Fruit fly (Drosophila melanogaster) whole organism, embryonic: ENCODE data around the gene Rpt4.

Experiments used
- Abd-B ChIP-seq: fragments of 200-800 bp; sonication (Bioruptor generic); optimal IDR thresholded peaks from 2 replicates; lab custom pipeline; 2018; ENCODE audit warnings: missing biosample characterization, mild to moderate bottlenecking, missing genetic modification characterization, moderate library complexity
- Ada2b ChIP-seq: fragments of 200-800 bp; sonication (Bioruptor generic); IDR thresholded peaks from 2 replicates; pipeline ENCODE4 v1.3.6; 2022; ENCODE audit warnings: missing biosample characterization, missing genetic modification characterization
- Awh ChIP-seq: fragments of 200-800 bp; sonication (Bioruptor generic); IDR thresholded peaks from 2 replicates; pipeline ENCODE4, ENCODE4 v1.3.6; 2022; ENCODE audit warnings: missing biosample characterization, missing genetic modification characterization
- CG11696 ChIP-seq: fragments of 200-800 bp; sonication (Bioruptor generic); IDR thresholded peaks from 2 replicates; pipeline ENCODE4 v1.3.6; 2022; ENCODE audit warnings: missing biosample characterization, missing genetic modification characterization
- CG12299 ChIP-seq: fragments of 200-800 bp; sonication (Bioruptor generic); optimal IDR thresholded peaks from 2 replicates; lab custom pipeline; 2018; ENCODE audit warnings: missing biosample characterization, mild to moderate bottlenecking, missing genetic modification characterization
- CG17612 ChIP-seq: fragments of 200-800 bp; sonication (Bioruptor generic); IDR thresholded peaks from 2 replicates; pipeline ENCODE4 v1.3.6; 2022; ENCODE audit warnings: missing biosample characterization, missing genetic modification characterization
- CG17802 ChIP-seq: fragments of 200-800 bp; sonication (Bioruptor generic); optimal IDR thresholded peaks from 2 replicates; lab custom pipeline; 2018; ENCODE audit warnings: missing biosample characterization, mild to moderate bottlenecking, missing genetic modification characterization, moderate library complexity
- CG17829 ChIP-seq: fragments of 200-800 bp; optimal IDR thresholded peaks from 2 replicates; lab custom pipeline; 2019; ENCODE audit warnings: missing biosample characterization, mild to moderate bottlenecking, missing genetic modification characterization, moderate library complexity
- CG18011 ChIP-seq: fragments of 200-800 bp; sonication (Bioruptor generic); optimal IDR thresholded peaks from 2 replicates; lab custom pipeline; 2017; ENCODE audit warnings: missing biosample characterization, missing genetic modification characterization, mild to moderate bottlenecking, moderate library complexity, missing genotype
- CG2120 ChIP-seq: fragments of 200-800 bp; sonication (Bioruptor generic); optimal IDR thresholded peaks from 3 replicates; lab custom pipeline; 2016; ENCODE audit warnings: missing biosample characterization, missing genetic modification characterization
- CG30403 ChIP-seq: fragments of 200-800 bp; sonication (Bioruptor generic); optimal IDR thresholded peaks from 3 replicates; lab custom pipeline; 2016; ENCODE audit warnings: missing biosample characterization, missing genetic modification characterization
- CG32772 ChIP-seq: fragments of 200-800 bp; sonication (Bioruptor generic); IDR thresholded peaks from 2 replicates; pipeline ENCODE4 v1.3.6; 2022; ENCODE audit warnings: missing biosample characterization, missing genetic modification characterization
- CG34224 ChIP-seq: fragments of 200-800 bp; sonication (Bioruptor generic); IDR thresholded peaks from 3 replicates; pipeline ENCODE4 v1.3.6; 2022; ENCODE audit warnings: missing biosample characterization, missing genetic modification characterization; ENCODE audit not compliant: partially characterized antibody
- CG34376 ChIP-seq: fragments of 200-800 bp; sonication (Bioruptor generic); optimal IDR thresholded peaks from 2 replicates; lab custom pipeline; 2018; ENCODE audit warnings: missing biosample characterization, mild to moderate bottlenecking, missing genetic modification characterization
- CG34422 ChIP-seq: fragments of 200-800 bp; sonication (Bioruptor generic); IDR thresholded peaks from 3 replicates; pipeline ENCODE4 v1.3.6; 2022; ENCODE audit warnings: missing biosample characterization, missing genetic modification characterization
- CG6175 ChIP-seq: fragments of 200-800 bp; sonication (Bioruptor generic); IDR thresholded peaks from 3 replicates; pipeline ENCODE4 v1.3.6; 2022; ENCODE audit warnings: missing biosample characterization, missing genetic modification characterization
- CG6654 ChIP-seq: fragments of 200-800 bp; sonication (Bioruptor generic); optimal IDR thresholded peaks from 2 replicates; lab custom pipeline; 2017; ENCODE audit warnings: missing biosample characterization, mild to moderate bottlenecking, missing genetic modification characterization
- CG7357 ChIP-seq: fragments of 200-800 bp; sonication (Bioruptor generic); IDR thresholded peaks from 3 replicates; pipeline ENCODE4 v1.3.6; 2022; ENCODE audit warnings: missing biosample characterization, missing genetic modification characterization
- CkIIα-i1 ChIP-seq: fragments of 200-800 bp; sonication (Bioruptor generic); IDR thresholded peaks from 2 replicates; pipeline ENCODE4 v1.3.6; 2022; ENCODE audit warnings: missing biosample characterization, missing genetic modification characterization
- CoRest ChIP-seq: fragments of 200-800 bp; sonication (Bioruptor generic); optimal IDR thresholded peaks from 3 replicates; lab custom pipeline; 2018; ENCODE audit warnings: missing biosample characterization, mild to moderate bottlenecking, missing genetic modification characterization, moderate library complexity
- Dll ChIP-seq: fragments of 200-800 bp; sonication (Bioruptor generic); IDR thresholded peaks from 4 replicates; pipeline ENCODE4 v1.3.6; 2022; ENCODE audit warnings: missing biosample characterization, missing genetic modification characterization; ENCODE audit not compliant: partially characterized antibody
- Doc3 ChIP-seq: fragments of 200-800 bp; sonication (Bioruptor generic); IDR thresholded peaks from 3 replicates; pipeline ENCODE4 v1.3.6; 2022; ENCODE audit warnings: missing biosample characterization, missing genetic modification characterization; ENCODE audit not compliant: partially characterized antibody
- Drgx ChIP-seq: fragments of 200-800 bp; sonication (Bioruptor generic); IDR thresholded peaks from 2 replicates; pipeline ENCODE4 v1.3.6; 2022; ENCODE audit warnings: missing biosample characterization, missing genetic modification characterization
- H15 ChIP-seq: fragments of 200-800 bp; sonication (Bioruptor generic); IDR thresholded peaks from 3 replicates; pipeline ENCODE4 v1.3.6; 2022; ENCODE audit warnings: missing biosample characterization, missing genetic modification characterization
- HLHmδ ChIP-seq: fragments of 200-800 bp; sonication (Bioruptor generic); optimal IDR thresholded peaks from 2 replicates; lab custom pipeline; 2018; ENCODE audit warnings: missing biosample characterization, mild to moderate bottlenecking, missing genetic modification characterization, moderate library complexity
- Mad ChIP-seq: fragments of 200-800 bp; sonication (Bioruptor generic); optimal IDR thresholded peaks from 2 replicates; lab custom pipeline; 2016; ENCODE audit warnings: missing biosample characterization, missing genetic modification characterization
- Nf-YC ChIP-seq: fragments of 200-800 bp; optimal IDR thresholded peaks from 3 replicates; lab custom pipeline; 2019; ENCODE audit warnings: missing biosample characterization, mild to moderate bottlenecking, missing genetic modification characterization, moderate library complexity
- Oaz ChIP-seq: fragments of 200-800 bp; sonication (Bioruptor generic); IDR thresholded peaks from 2 replicates; pipeline ENCODE4 v1.3.6; 2022; ENCODE audit warnings: missing biosample characterization, missing genetic modification characterization
- Sry-δ ChIP-seq: fragments of 200-800 bp; sonication (Bioruptor generic); optimal IDR thresholded peaks from 2 replicates; lab custom pipeline; 2016; ENCODE audit warnings: missing biosample characterization, missing genetic modification characterization
- Xrp1 ChIP-seq: fragments of 200-800 bp; sonication (Bioruptor generic); IDR thresholded peaks from 2 replicates; pipeline ENCODE4 v1.3.6; 2022; ENCODE audit warnings: missing biosample characterization, missing genetic modification characterization
- amos ChIP-seq: fragments of 200-800 bp; sonication (Bioruptor generic); IDR thresholded peaks from 2 replicates; pipeline ENCODE4 v1.3.6; 2022; ENCODE audit warnings: missing biosample characterization, missing genetic modification characterization; ENCODE audit not compliant: partially characterized antibody
- ara ChIP-seq: fragments of 200-800 bp; sonication (Bioruptor generic); IDR thresholded peaks from 2 replicates; pipeline ENCODE4 v1.3.6; 2022; ENCODE audit warnings: missing biosample characterization, missing genetic modification characterization
- btn ChIP-seq: fragments of 200-800 bp; sonication (Bioruptor generic); optimal IDR thresholded peaks from 2 replicates; lab custom pipeline; 2016; ENCODE audit warnings: missing biosample characterization, missing genetic modification characterization
- chm ChIP-seq: fragments of 200-800 bp; sonication (Bioruptor generic); IDR thresholded peaks from 2 replicates; pipeline ENCODE4 v1.3.6; 2022; ENCODE audit warnings: missing biosample characterization, missing genetic modification characterization
- ems ChIP-seq: fragments of 200-800 bp; sonication (Bioruptor generic); optimal IDR thresholded peaks from 3 replicates; lab custom pipeline; 2016; ENCODE audit warnings: missing biosample characterization, missing genetic modification characterization
- eve ChIP-seq, 2 experiments: fragments of >200 bp; optimal IDR thresholded peaks; 2 replicates each; lab custom pipeline; 2017; ENCODE audit warnings: missing biosample characterization in 2 of 2, missing genetic modification characterization in 2 of 2
- fd3F ChIP-seq: fragments of 200-800 bp; sonication (Bioruptor generic); optimal IDR thresholded peaks from 2 replicates; lab custom pipeline; 2018; ENCODE audit warnings: missing biosample characterization, mild to moderate bottlenecking, missing genetic modification characterization, moderate library complexity
- ftz-f1 ChIP-seq: fragments of 200-800 bp; sonication (Bioruptor generic); optimal IDR thresholded peaks from 2 replicates; lab custom pipeline; 2016; ENCODE audit warnings: missing biosample characterization, missing genetic modification characterization
- fu2 ChIP-seq: fragments of 200-800 bp; sonication (Bioruptor generic); optimal IDR thresholded peaks from 2 replicates; lab custom pipeline; 2016; ENCODE audit warnings: missing biosample characterization, missing genetic modification characterization
- gcm ChIP-seq: fragments of 200-800 bp; sonication (Bioruptor generic); optimal IDR thresholded peaks from 2 replicates; lab custom pipeline; 2019; ENCODE audit warnings: missing biosample characterization, mild to moderate bottlenecking, missing genetic modification characterization, moderate library complexity
- ind ChIP-seq: fragments of 200-800 bp; sonication (Bioruptor generic); optimal IDR thresholded peaks from 3 replicates; lab custom pipeline; 2016; ENCODE audit warnings: missing biosample characterization, missing genetic modification characterization
- ken ChIP-seq: fragments of 200-800 bp; sonication (Bioruptor generic); IDR thresholded peaks from 3 replicates; pipeline ENCODE4 v1.3.6; 2022; ENCODE audit warnings: missing biosample characterization, missing genetic modification characterization
- mld ChIP-seq: fragments of 200-800 bp; sonication (Bioruptor generic); IDR thresholded peaks from 3 replicates; pipeline ENCODE4 v1.3.6; 2022; ENCODE audit warnings: missing biosample characterization, missing genetic modification characterization; ENCODE audit not compliant: partially characterized antibody
- pfk ChIP-seq: fragments of 200-800 bp; sonication (Bioruptor generic); optimal IDR thresholded peaks from 2 replicates; lab custom pipeline; 2018; ENCODE audit warnings: missing biosample characterization, mild to moderate bottlenecking, missing genetic modification characterization, moderate library complexity
- pita ChIP-seq: fragments of 200-800 bp; sonication (Bioruptor generic); optimal IDR thresholded peaks from 2 replicates; lab custom pipeline; 2017; ENCODE audit warnings: missing biosample characterization, mild to moderate bottlenecking, missing genetic modification characterization
- psq ChIP-seq: fragments of 200-800 bp; sonication (Bioruptor generic); optimal IDR thresholded peaks from 2 replicates; lab custom pipeline; 2017; ENCODE audit warnings: missing biosample characterization, missing genetic modification characterization
- repo ChIP-seq: fragments of 200-800 bp; sonication (Bioruptor generic); optimal IDR thresholded peaks from 2 replicates; lab custom pipeline; 2016; ENCODE audit warnings: missing biosample characterization, missing genetic modification characterization
- sc ChIP-seq, 3 experiments: fragments of >200 bp in 2 of 3; fragments of 200-800 bp in 1 of 3; sonication (Bioruptor generic) in 1 of 3; optimal IDR thresholded peaks; 2 replicates in 2 of 3; 3 replicates in 1 of 3; lab custom pipeline; 2017; ENCODE audit warnings: mild to moderate bottlenecking in 1 of 3, missing biosample characterization in 1 of 3, missing genetic modification characterization in 1 of 3, missing genetic modification reagents in 1 of 3
- sens-2 ChIP-seq: fragments of 200-800 bp; sonication (Bioruptor generic); IDR thresholded peaks from 2 replicates; pipeline ENCODE4 v1.3.6; 2022; ENCODE audit warnings: missing biosample characterization, missing genetic modification characterization
- tup ChIP-seq: fragments of 200-800 bp; sonication (Bioruptor generic); optimal IDR thresholded peaks from 2 replicates; lab custom pipeline; 2016; ENCODE audit warnings: missing biosample characterization, mild to moderate bottlenecking, missing genetic modification characterization, moderate library complexity

The Rpt4 gene

DNA sequence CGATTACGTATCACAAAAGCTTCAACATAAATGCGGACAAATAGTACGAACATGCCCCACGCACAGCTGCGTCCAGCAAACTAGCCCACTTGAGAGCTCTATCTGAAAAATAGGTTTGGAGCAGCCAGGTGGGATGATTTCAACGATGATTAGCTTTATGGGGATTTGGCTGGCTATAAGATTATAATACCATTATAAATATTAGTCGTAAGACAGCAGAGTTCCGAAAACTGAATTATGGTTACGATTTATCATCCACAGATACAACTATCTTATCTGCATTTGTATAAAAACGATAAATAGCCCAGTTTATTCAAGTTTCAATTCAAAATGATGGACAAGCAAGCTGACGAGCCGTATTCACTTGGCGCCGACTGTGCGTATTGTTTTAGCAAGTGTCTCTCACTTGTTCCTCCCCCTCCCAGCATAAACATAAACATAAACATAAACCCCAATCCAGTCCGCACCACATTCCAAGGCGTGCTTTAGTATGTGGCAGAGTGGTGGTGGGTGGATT, 27.4 kb downstream of the Rpt4 start (continued):
- TF ChIP-seq CG34224 (GFP tag; lab: Robert Waterston, UW) (no peak), CG11696 (GFP tag; lab: Robert Waterston, UW) (peak; percentile 86), CG2120 (GFP tag; lab: Kevin White, UChicago) (peak; percentile 82), gcm (peak; percentile 39), CG34376 (GFP tag; lab: Kevin White, UChicago) (peak; percentile 84), CG7357 (GFP tag; lab: Robert Waterston, UW) (peak; percentile 35; the same call in 1 of the 3 replicates), psq (no peak), ind (peak; percentile 73), CG18011 (GFP tag; lab: Kevin White, UChicago) (peak; percentile 45), Oaz (GFP tag; lab: Robert Waterston, UW) (no peak), CkIIα-i1 (GFP tag; lab: Robert Waterston, UW) (no peak), Sry-δ (GFP tag; lab: Kevin White, UChicago) (no peak), CG12299 (peak; percentile 62), H15 (GFP tag; lab: Robert Waterston, UW) (no peak), Drgx (peak; percentile 52; the same call in 1 of the 2 replicates), CG6654 (peak; percentile 59), pfk (GFP tag; lab: Kevin White, UChicago) (peak; percentile 22), Nf-YC (tag; lab: Kevin White, UChicago) (peak; percentile 73), HLHmδ (no peak), Abd-B (GFP tag; lab: Kevin White, UChicago) (peak; percentile 66), fu2 (GFP tag; lab: Kevin White, UChicago) (peak; percentile 32), CG6175 (GFP tag; lab: Robert Waterston, UW) (peak; percentile 45; the same call in 1 of the 3 replicates), Ada2b (GFP tag; lab: Robert Waterston, UW) (peak; percentile 66), CG17802 (tag; lab: Kevin White, UChicago) (no peak), btn (no peak), mld (GFP tag; lab: Robert Waterston, UW) (no peak), sens-2 (GFP tag; lab: Robert Waterston, UW) (0 out of 2 replicates have a peak, but pooled peaks have one; percentile 27), ara (GFP tag; lab: Robert Waterston, UW) (peak; percentile 64; the same call in 1 of the 2 replicates), sc (optimal IDR thresholded peaks at IDR 0.05; lab: Kevin White, UChicago) (no peak), sc (GFP tag; optimal IDR thresholded peaks at IDR 0.05; lab: Kevin White, UChicago) (peak; percentile 41), CoRest (peak; percentile 83), CG17612 (no peak), fd3F (GFP tag; lab: Kevin White, UChicago) (peak; percentile 59), tup (GFP tag; lab: Kevin White, UChicago) (peak; percentile 20), ems (peak; percentile 74), CG17829 (peak; percentile 71), pita (no peak), Awh (GFP tag; lab: Robert Waterston, UW) (0 out of 2 replicates have a peak, but pooled peaks have one; percentile 9), ftz-f1 (GFP tag; lab: Kevin White, UChicago) (no peak), eve (GFP tag; optimal IDR thresholded peaks at IDR 0.05; lab: Kevin White, UChicago) (no peak), ken (GFP tag; lab: Robert Waterston, UW) (no peak), Doc3 (GFP tag; lab: Robert Waterston, UW) (no peak), Mad (GFP tag; lab: Kevin White, UChicago) (peak; percentile 64), chm (GFP tag; lab: Robert Waterston, UW) (no peak), CG34422 (GFP tag; lab: Robert Waterston, UW) (peak; percentile 45; the same call in 2 of the 3 replicates), amos (GFP tag; lab: Robert Waterston, UW) (no peak), CG32772 (GFP tag; lab: Robert Waterston, UW) (no peak; the same call in 1 of the 2 replicates), Dll (GFP tag; lab: Robert Waterston, UW) (no peak), CG30403 (GFP tag; lab: Kevin White, UChicago) (peak; percentile 77), repo (GFP tag; lab: Kevin White, UChicago) (no peak), Xrp1 (GFP tag; lab: Robert Waterston, UW) (peak; percentile 55; the same call in 1 of the 2 replicates)
